Worm (Caenorhabditis elegans) whole organism, L3 larva: ENCODE data around the gene R05H5.4.
A peak's percentile ranks its signal among the peaks of the same experiment; 100 is the strongest.

Experiments used
- lin-15B ChIP-seq: fragments of 150-350 bp; optimal IDR thresholded peaks from 2 replicates; lab custom pipeline; 2014; ENCODE audit warnings: missing biosample characterization, missing genetic modification characterization
- mdl-1 ChIP-seq: fragments of 150-350 bp; optimal IDR thresholded peaks from 2 replicates; lab custom pipeline; 2014; ENCODE audit warnings: missing biosample characterization, missing genetic modification characterization
- nhr-23 ChIP-seq: fragments of 150-350 bp; optimal IDR thresholded peaks from 2 replicates; lab custom pipeline; 2014; ENCODE audit warnings: missing biosample characterization, missing genetic modification reagents, missing genetic modification characterization
- nhr-76 ChIP-seq: fragments of 150-350 bp; sonication (generic microtip); optimal IDR thresholded peaks from 5 replicates; lab custom pipeline; 2014; ENCODE audit warnings: missing biosample characterization, missing genetic modification characterization
- unc-39 ChIP-seq: sonication (generic microtip); optimal IDR thresholded peaks from 4 replicates; lab custom pipeline; 2017; ENCODE audit warnings: missing biosample characterization, missing genetic modification characterization
- ztf-4 ChIP-seq: fragments of 150-350 bp; optimal IDR thresholded peaks from 2 replicates; lab custom pipeline; 2014; ENCODE audit warnings: missing biosample characterization, missing genetic modification characterization

DNA sequence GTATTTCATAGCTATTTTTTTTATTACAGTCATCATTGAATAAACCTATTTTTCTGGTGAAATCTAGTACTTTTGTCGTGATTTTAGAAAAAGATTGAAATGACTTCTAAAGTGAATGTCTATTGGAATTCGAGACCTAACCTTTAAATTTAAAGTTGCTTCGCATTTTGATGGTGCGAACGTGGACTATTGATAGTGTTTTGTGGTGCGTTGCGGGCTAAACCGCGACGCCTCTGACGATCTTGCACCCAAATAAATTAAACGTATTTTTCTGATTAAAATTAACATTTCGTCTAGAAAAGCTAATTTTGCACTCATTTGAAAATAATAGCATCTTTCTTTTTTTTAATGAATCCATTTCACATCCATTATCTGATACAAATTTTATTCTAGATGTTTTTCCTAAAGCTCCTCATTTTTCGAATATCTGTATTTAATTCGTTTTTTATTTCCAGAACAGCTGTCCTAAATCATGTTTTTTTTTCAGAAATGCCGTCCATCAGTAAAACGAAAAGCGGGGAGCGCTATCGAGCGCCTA, 27.3 kb downstream of the R05H5.4 start, which contains the start of gene wbp-11:
- no peak for TF ChIP-seq nhr-23 (tag; lab: Kevin White, UChicago)
- no peak for TF ChIP-seq ztf-4 (tag; lab: Kevin White, UChicago)
- TF ChIP-seq unc-39 (tag; lab: Kevin White, UChicago) = no peak
- no peak for TF ChIP-seq mdl-1 (tag; lab: Kevin White, UChicago)
- peak; percentile 66 for TF ChIP-seq lin-15B (tag; lab: Kevin White, UChicago)
- no peak for TF ChIP-seq nhr-76
